Worm (Caenorhabditis elegans): ENCODE data around the gene ran-2.

DNA sequence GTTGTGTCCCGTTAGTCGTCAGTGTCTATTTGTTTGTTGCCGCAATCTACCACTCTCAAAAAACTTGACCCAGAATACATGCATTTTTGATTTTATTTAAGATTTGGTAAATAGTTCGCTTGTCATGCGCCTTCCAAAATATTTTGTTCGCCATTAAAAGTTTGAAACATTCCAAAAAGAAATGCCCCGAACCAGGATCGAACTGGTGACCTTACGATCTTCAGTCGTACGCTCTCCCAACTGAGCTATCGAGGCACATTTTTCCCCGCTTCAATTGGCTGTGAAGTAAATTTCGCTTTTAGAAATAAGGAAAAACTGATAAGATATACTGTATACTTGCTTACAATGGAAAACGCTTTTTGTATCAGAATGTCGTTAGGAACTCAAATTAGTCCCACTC lies 45.0 kb downstream of the ran-2 start:
- TF ChIP-seq nhr-12 (tag; optimal IDR thresholded peaks at IDR 0.05) (no peak), nhr-20 (tag; optimal IDR thresholded peaks at IDR 0.05) (no peak), nhr-237 (tag; optimal IDR thresholded peaks at IDR 0.05) (no peak), sup-37 (GFP tag; optimal IDR thresholded peaks at IDR 0.05) (no peak), ceh-82 (tag; optimal IDR thresholded peaks at IDR 0.05) (no peak), snpc-4 (tag; optimal IDR thresholded peaks at IDR 0.05) (no peak), blmp-1 (tag; optimal IDR thresholded peaks at IDR 0.05) (no peak), lsy-2 (tag; optimal IDR thresholded peaks at IDR 0.05) (no peak), ama-1 (optimal IDR thresholded peaks at IDR 0.05) (no peak), jun-1 (tag; optimal IDR thresholded peaks at IDR 0.05) (no peak), nhr-11 (tag; optimal IDR thresholded peaks at IDR 0.05) (no peak), lir-3 (tag; optimal IDR thresholded peaks at IDR 0.05; ENCODE audit: poor library complexity) (no peak)
